Fruit fly (Drosophila melanogaster) whole organism, adult: ENCODE results near the gene CG8516.

Experiments
- CG11617 ChIP-seq: fragments of 200-800 bp; sonication (Bioruptor generic); optimal IDR thresholded peaks from 2 replicates; lab custom pipeline; 2017; ENCODE audit warnings: mild to moderate bottlenecking, missing biosample characterization, missing genetic modification reagents, missing genetic modification characterization
- CG12768 ChIP-seq: fragments of 200-800 bp; sonication (Bioruptor generic); optimal IDR thresholded peaks from 2 replicates; lab custom pipeline; 2017; ENCODE audit warnings: missing biosample characterization, missing genetic modification characterization, mild to moderate bottlenecking, moderate library complexity, missing genetic modification reagents
- CG14711 ChIP-seq: fragments of 200-800 bp; sonication (Bioruptor generic); optimal IDR thresholded peaks from 2 replicates; lab custom pipeline; 2018; ENCODE audit warnings: missing biosample characterization, mild to moderate bottlenecking, missing genetic modification characterization, moderate library complexity
- CG1620 ChIP-seq: fragments of 200-800 bp; sonication (Bioruptor generic); optimal IDR thresholded peaks from 2 replicates; lab custom pipeline; 2016; ENCODE audit warnings: missing biosample characterization, missing genetic modification characterization
- CG33017 ChIP-seq: fragments of 200-800 bp; sonication (Bioruptor generic); optimal IDR thresholded peaks from 2 replicates; lab custom pipeline; 2018; ENCODE audit warnings: missing biosample characterization, mild to moderate bottlenecking, missing genetic modification characterization, moderate library complexity
- CG5204 ChIP-seq: fragments of 200-800 bp; sonication (Bioruptor generic); optimal IDR thresholded peaks from 2 replicates; lab custom pipeline; 2016; ENCODE audit warnings: missing biosample characterization, missing genetic modification characterization
- CG7045 ChIP-seq: fragments of 200-800 bp; sonication (Bioruptor generic); optimal IDR thresholded peaks from 2 replicates; lab custom pipeline; 2017; ENCODE audit warnings: missing biosample characterization, mild to moderate bottlenecking, missing genetic modification characterization
- CG7101 ChIP-seq: fragments of 200-800 bp; sonication (Bioruptor generic); optimal IDR thresholded peaks from 2 replicates; lab custom pipeline; 2018; ENCODE audit warnings: missing biosample characterization, mild to moderate bottlenecking, missing genetic modification characterization, moderate library complexity
- Clk ChIP-seq: fragments of 200-800 bp; sonication (Bioruptor generic); optimal IDR thresholded peaks from 2 replicates; lab custom pipeline; 2017; ENCODE audit warnings: missing biosample characterization, missing genetic modification characterization
- Crg-1 ChIP-seq: fragments of 200-800 bp; sonication (Bioruptor generic); optimal IDR thresholded peaks from 2 replicates; lab custom pipeline; 2016; ENCODE audit warnings: missing biosample characterization, missing genetic modification characterization
- Hr96 ChIP-seq: fragments of 200-800 bp; sonication (Bioruptor generic); optimal IDR thresholded peaks from 2 replicates; lab custom pipeline; 2016; ENCODE audit warnings: missing biosample characterization, missing genetic modification characterization
- Mnt ChIP-seq: fragments of 200-800 bp; sonication (Bioruptor generic); optimal IDR thresholded peaks from 2 replicates; lab custom pipeline; 2016; ENCODE audit warnings: missing biosample characterization, mild to moderate bottlenecking, missing genetic modification characterization
- bab1 ChIP-seq: fragments of 200-800 bp; sonication (Bioruptor generic); optimal IDR thresholded peaks from 3 replicates; lab custom pipeline; 2019; ENCODE audit warnings: missing biosample characterization, mild to moderate bottlenecking, missing genetic modification characterization, moderate library complexity
- cic ChIP-seq: fragments of 200-800 bp; sonication (Bioruptor generic); optimal IDR thresholded peaks from 2 replicates; lab custom pipeline; 2017; ENCODE audit warnings: missing biosample characterization, mild to moderate bottlenecking, missing genetic modification characterization, moderate library complexity
- cnc ChIP-seq, 2 experiments: fragments of >200 bp; optimal IDR thresholded peaks; 2 replicates each; lab custom pipeline; 2017
- kay ChIP-seq: fragments of 200-800 bp; sonication (Bioruptor generic); peaks from one replicate; lab custom pipeline; 2016; ENCODE audit warnings: missing biosample characterization, missing genetic modification characterization, borderline replicate concordance
- ovo ChIP-seq: fragments of 200-800 bp; sonication (Bioruptor generic); optimal IDR thresholded peaks from 2 replicates; lab custom pipeline; 2016; ENCODE audit warnings: missing biosample characterization, missing genetic modification characterization
- pad ChIP-seq: fragments of 200-800 bp; sonication (Bioruptor generic); optimal IDR thresholded peaks from 3 replicates; lab custom pipeline; 2017; ENCODE audit warnings: missing biosample characterization, missing genetic modification characterization, mild to moderate bottlenecking, moderate library complexity, missing genetic modification reagents
- tj ChIP-seq: fragments of 200-800 bp; sonication (Bioruptor generic); optimal IDR thresholded peaks from 3 replicates; lab custom pipeline; 2017; ENCODE audit warnings: missing biosample characterization, mild to moderate bottlenecking, missing genetic modification characterization, moderate library complexity
- toe ChIP-seq: fragments of 200-800 bp; sonication (Bioruptor generic); optimal IDR thresholded peaks from 2 replicates; lab custom pipeline; 2016; ENCODE audit warnings: missing biosample characterization, missing genetic modification characterization

CG8516 gene

DNA sequence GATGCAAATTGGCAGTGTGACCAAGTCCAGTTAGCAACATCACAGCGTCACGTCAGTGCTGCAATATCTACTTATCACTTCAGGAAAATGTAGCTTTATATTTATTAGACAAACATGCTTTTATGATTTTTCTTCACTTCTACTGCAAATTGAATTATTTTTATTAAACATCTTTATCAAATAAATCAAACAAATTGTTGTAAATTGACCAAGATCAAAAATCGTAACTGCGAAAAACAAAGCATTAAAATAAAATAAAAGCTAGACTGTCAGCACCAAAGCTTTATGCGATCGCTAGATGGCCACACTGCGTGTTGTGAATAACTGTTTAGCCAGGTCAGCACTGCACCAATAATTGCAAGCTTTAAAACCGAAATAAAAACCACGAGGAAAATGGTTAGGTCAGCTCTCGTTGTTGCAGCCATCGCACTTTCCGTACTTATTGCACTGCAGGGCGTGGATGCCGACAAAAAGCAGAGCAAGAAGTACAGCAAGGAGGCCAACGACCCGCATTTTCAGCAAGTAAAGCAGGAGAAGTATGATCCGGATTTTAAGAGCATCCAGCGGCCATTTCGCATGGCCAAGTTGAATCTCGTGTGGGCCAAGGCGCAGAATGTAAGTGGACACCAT, 1.8 kb upstream of the CG8516 start, which contains the start of the genes CG12945 and CG8507:
CG12945 (minus strand) TSS at position 45 of the 630 bp plus-strand sequence.
CG8507 (plus strand) TSS at position 307 of the 630 bp plus-strand sequence.
- TF ChIP-seq ovo (GFP tag; lab: Kevin White, UChicago) (peak; percentile 72), Crg-1 (peak; percentile 74), toe (GFP tag; lab: Kevin White, UChicago) (no peak), cnc (optimal IDR thresholded peaks at IDR 0.05; lab: Kevin White, UChicago) (no peak), pad (peak; percentile 55), CG11617 (peak; percentile 56), cic (GFP tag; lab: Kevin White, UChicago) (peak; percentile 44), Hr96 (no peak), tj (GFP tag; lab: Kevin White, UChicago) (peak; percentile 97), CG5204 (GFP tag; lab: Kevin White, UChicago) (no peak), bab1 (GFP tag; lab: Kevin White, UChicago) (peak; percentile 79), CG7045 (GFP tag; lab: Kevin White, UChicago) (no peak), CG33017 (peak; percentile 53), CG1620 (GFP tag; lab: Kevin White, UChicago) (peak; percentile 72), CG14711 (tag; lab: Kevin White, UChicago) (peak; percentile 50), CG7101 (peak; percentile 65), Mnt (GFP tag; lab: Kevin White, UChicago) (peak; percentile 41), kay (GFP tag; lab: Kevin White, UChicago) (no peak), CG12768 (GFP tag; lab: Kevin White, UChicago) (peak; percentile 52), Clk (no peak)

DNA sequence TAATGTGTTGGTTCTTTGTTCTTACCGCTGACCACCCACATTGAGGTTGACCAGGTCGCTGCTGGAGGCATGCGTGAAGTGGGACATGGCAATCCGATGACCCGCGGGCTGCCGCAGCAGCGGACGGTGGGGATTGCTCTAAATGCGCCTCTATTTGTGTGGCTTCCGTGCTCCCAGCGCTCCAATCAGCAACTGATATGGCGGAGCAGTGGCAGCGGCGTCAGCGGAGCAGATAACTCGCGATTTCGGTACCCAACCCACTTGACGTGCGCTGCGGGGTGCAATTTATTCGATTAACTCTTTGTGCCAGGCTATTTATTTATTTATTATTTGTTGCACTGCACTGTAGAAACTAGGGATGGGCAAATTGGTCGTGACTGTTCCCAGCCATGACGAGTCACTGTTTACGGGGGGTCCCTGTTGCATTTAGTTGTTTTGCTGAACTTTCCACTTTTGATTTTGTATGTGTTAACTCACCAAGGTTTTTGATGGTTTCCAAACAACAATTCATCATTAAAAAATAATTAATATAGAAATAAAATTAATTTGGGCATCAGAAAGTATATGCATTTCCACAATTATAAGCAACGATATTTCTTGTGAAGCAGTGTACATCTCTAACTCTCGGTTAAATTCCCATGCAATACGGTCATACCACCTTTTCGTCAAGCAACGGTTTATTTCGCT, 7.7 kb downstream of the CG8516 start, which contains the start of the genes CG9467 and CG8526:
CG9467 (minus strand) TSS at position 383 of the 687 bp plus-strand sequence.
CG8526 (plus strand) TSS at position 637 of the 687 bp plus-strand sequence.
- TF ChIP-seq CG1620 (GFP tag; lab: Kevin White, UChicago) (peak; percentile 63), CG7045 (GFP tag; lab: Kevin White, UChicago) (peak; percentile 64), ovo (GFP tag; lab: Kevin White, UChicago) (peak; percentile 85), Crg-1 (peak; percentile 66), Mnt (GFP tag; lab: Kevin White, UChicago) (peak; percentile 63), bab1 (GFP tag; lab: Kevin White, UChicago) (peak; percentile 59), CG7101 (peak; percentile 68), CG5204 (GFP tag; lab: Kevin White, UChicago) (no peak), cic (GFP tag; lab: Kevin White, UChicago) (no peak), Clk (peak; percentile 37), toe (GFP tag; lab: Kevin White, UChicago) (peak; percentile 82), tj (GFP tag; lab: Kevin White, UChicago) (peak; percentile 61), CG14711 (tag; lab: Kevin White, UChicago) (peak; percentile 66), pad (peak; percentile 65), kay (GFP tag; lab: Kevin White, UChicago) (no peak), CG11617 (peak; percentile 73), CG12768 (GFP tag; lab: Kevin White, UChicago) (peak; percentile 60), cnc (optimal IDR thresholded peaks at IDR 0.05; lab: Kevin White, UChicago) (no peak), CG33017 (no peak), Hr96 (no peak)

- peak; percentile 67 for TF ChIP-seq Hr96
- TF ChIP-seq bab1 (GFP tag; lab: Kevin White, UChicago), result no peak
- TF ChIP-seq pad, result peak; percentile 87
- TF ChIP-seq Crg-1, result peak; percentile 36
- TF ChIP-seq CG14711 (tag; lab: Kevin White, UChicago), result peak; percentile 32
- no peak for TF ChIP-seq kay (GFP tag; lab: Kevin White, UChicago)
- TF ChIP-seq CG11617, result peak; percentile 86
- peak; percentile 58 for TF ChIP-seq CG33017
- peak; percentile 19 for TF ChIP-seq CG7101
- peak; percentile 67 for TF ChIP-seq Mnt (GFP tag; lab: Kevin White, UChicago)
- peak; percentile 81 for TF ChIP-seq cic (GFP tag; lab: Kevin White, UChicago)
- no peak for TF ChIP-seq toe (GFP tag; lab: Kevin White, UChicago)
- TF ChIP-seq CG1620 (GFP tag; lab: Kevin White, UChicago), result no peak
- peak; percentile 37 for TF ChIP-seq Clk
- peak; percentile 78 for TF ChIP-seq tj (GFP tag; lab: Kevin White, UChicago)
- TF ChIP-seq ovo (GFP tag; lab: Kevin White, UChicago), result peak; percentile 2
- no peak for TF ChIP-seq cnc (optimal IDR thresholded peaks at IDR 0.05; lab: Kevin White, UChicago)
- peak; percentile 79 for TF ChIP-seq CG12768 (GFP tag; lab: Kevin White, UChicago)
- no peak for TF ChIP-seq CG5204 (GFP tag; lab: Kevin White, UChicago)
- peak; percentile 68 for TF ChIP-seq CG7045 (GFP tag; lab: Kevin White, UChicago)
Observed at dm6 chr3R:9808946-9809545, 16.0 kb downstream of the CG8516 start, which contains the start of gene FBXO11. Gene FBXO11 (minus strand): TSS chr3R:9809368.

DNA sequence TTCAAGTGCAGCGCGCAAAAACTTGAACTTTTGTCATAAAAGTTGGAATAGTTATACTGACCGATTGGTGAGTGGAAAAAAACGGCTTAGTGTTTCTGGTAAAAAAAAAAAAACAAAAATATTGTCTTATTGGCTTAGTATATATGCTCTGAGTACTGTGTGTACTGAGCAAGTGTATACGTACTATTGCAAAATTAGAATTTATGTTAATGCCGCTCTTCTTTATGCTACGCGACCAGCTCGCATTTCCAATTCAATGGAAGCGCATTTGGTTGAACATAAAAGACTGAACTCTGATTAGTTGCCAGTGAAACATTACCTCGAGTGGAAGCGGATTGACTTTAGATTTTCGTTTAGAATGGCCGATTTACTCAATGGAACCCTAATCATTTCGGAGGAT, 19.4 kb downstream of the CG8516 start, which contains the start of gene CG8534:
CG8534 (plus strand) TSS at position 301 of the 400 bp plus-strand sequence.
- TF ChIP-seq CG33017, result no peak
- TF ChIP-seq CG14711 (tag; lab: Kevin White, UChicago), result no peak
- no peak for TF ChIP-seq CG1620 (GFP tag; lab: Kevin White, UChicago)
- no peak for TF ChIP-seq CG11617
- TF ChIP-seq cnc (optimal IDR thresholded peaks at IDR 0.05; lab: Kevin White, UChicago), result no peak
- TF ChIP-seq Crg-1, result no peak
- no peak for TF ChIP-seq kay (GFP tag; lab: Kevin White, UChicago)
- no peak for TF ChIP-seq bab1 (GFP tag; lab: Kevin White, UChicago)
- TF ChIP-seq CG7045 (GFP tag; lab: Kevin White, UChicago), result no peak
- no peak for TF ChIP-seq pad
- no peak for TF ChIP-seq CG7101
- no peak for TF ChIP-seq Clk
- no peak for TF ChIP-seq tj (GFP tag; lab: Kevin White, UChicago)
- no peak for TF ChIP-seq Mnt (GFP tag; lab: Kevin White, UChicago)
- TF ChIP-seq CG12768 (GFP tag; lab: Kevin White, UChicago), result no peak
- TF ChIP-seq CG5204 (GFP tag; lab: Kevin White, UChicago), result no peak
- TF ChIP-seq ovo (GFP tag; lab: Kevin White, UChicago), result no peak
- no peak for TF ChIP-seq Hr96
- no peak for TF ChIP-seq toe (GFP tag; lab: Kevin White, UChicago)
